Fruit fly (Drosophila melanogaster) whole organism, embryonic: ENCODE data around the gene AstC-R1.

Experiments used
- BtbVII ChIP-seq: fragments of 200-800 bp; sonication (Bioruptor generic); optimal IDR thresholded peaks from 3 replicates; lab custom pipeline; 2017; ENCODE audit warnings: missing biosample characterization, mild to moderate bottlenecking, missing genetic modification characterization
- CG11696 ChIP-seq: fragments of 200-800 bp; sonication (Bioruptor generic); IDR thresholded peaks from 2 replicates; pipeline ENCODE4 v1.3.6; 2022; ENCODE audit warnings: missing biosample characterization, missing genetic modification characterization
- CG14441 ChIP-seq: fragments of 200-800 bp; sonication (Bioruptor generic); IDR thresholded peaks from 2 replicates; pipeline ENCODE4 v1.3.6; 2022; ENCODE audit warnings: missing biosample characterization, missing genetic modification characterization
- CG1529 ChIP-seq: fragments of 200-800 bp; sonication (Bioruptor generic); optimal IDR thresholded peaks from 3 replicates; lab custom pipeline; 2018; ENCODE audit warnings: missing biosample characterization, missing genetic modification characterization
- CG16779 ChIP-seq: fragments of 200-800 bp; sonication (Bioruptor generic); IDR thresholded peaks from 2 replicates; pipeline ENCODE4 v1.3.6; 2022; ENCODE audit warnings: missing biosample characterization, missing genetic modification characterization
- Scr ChIP-seq: fragments of 200-800 bp; sonication (Bioruptor generic); IDR thresholded peaks from 2 replicates; pipeline ENCODE4 v1.3.6; 2022; ENCODE audit warnings: missing biosample characterization, missing genetic modification characterization; ENCODE audit not compliant: partially characterized antibody
- chn ChIP-seq: fragments of 200-800 bp; sonication (Bioruptor generic); optimal IDR thresholded peaks from 2 replicates; lab custom pipeline; 2016; ENCODE audit warnings: missing biosample characterization, missing genetic modification characterization
- en ChIP-seq: fragments of 200-800 bp; sonication (Bioruptor generic); optimal IDR thresholded peaks from 2 replicates; lab custom pipeline; 2016; ENCODE audit warnings: missing biosample characterization, missing genetic modification characterization
- tio ChIP-seq: fragments of 200-800 bp; sonication (Bioruptor generic); optimal IDR thresholded peaks from 2 replicates; lab custom pipeline; 2017; ENCODE audit warnings: missing biosample characterization, missing genetic modification characterization, inconsistent platforms
- usp ChIP-seq: fragments of >200 bp; optimal IDR thresholded peaks from 2 replicates; lab custom pipeline; 2017; ENCODE audit warnings: missing biosample characterization, missing genetic modification characterization
- vfl ChIP-seq: fragments of 200-800 bp; sonication (Bioruptor generic); optimal IDR thresholded peaks from 2 replicates; lab custom pipeline; 2016; ENCODE audit warnings: missing biosample characterization, missing genetic modification characterization

DNA sequence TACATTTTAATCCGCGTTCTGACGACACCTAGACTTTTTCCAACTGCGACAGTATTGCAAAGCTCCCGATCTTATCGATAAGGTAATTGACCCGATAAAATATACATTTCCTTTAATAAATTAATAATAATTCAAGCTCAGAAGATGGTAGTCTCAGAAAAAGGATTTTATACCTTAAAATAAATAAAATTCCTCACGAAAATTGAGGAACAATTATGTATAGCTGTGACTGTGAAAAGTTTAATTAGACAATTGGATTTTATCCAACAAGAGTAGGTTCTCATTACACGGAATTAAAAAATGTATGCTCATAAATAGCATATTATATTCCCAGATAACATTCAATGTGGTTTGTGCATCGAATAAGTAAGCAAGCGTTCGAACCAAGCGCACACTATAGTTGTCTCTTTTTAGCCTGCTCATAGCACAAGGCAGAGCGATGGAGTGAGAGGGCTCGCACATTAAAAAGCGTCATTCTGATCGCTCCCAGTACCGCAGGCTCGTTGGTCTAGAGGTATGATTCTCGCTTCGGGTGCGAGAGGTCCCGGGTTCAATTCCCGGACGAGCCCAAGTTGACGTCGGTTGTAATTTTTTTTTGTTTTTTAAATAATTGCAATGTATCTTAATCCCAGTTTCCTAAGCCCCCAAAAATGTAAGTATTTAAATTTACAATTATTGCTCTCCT lies 58.0 kb downstream of the AstC-R1 start, which contains the start of the genes CG13380 and CG4174:
- TF ChIP-seq BtbVII (GFP tag; lab: Kevin White, UChicago) (no peak), CG1529 (GFP tag; lab: Kevin White, UChicago) (no peak), CG11696 (GFP tag; lab: Robert Waterston, UW) (no peak), CG16779 (GFP tag; lab: Robert Waterston, UW) (0 out of 2 replicates have a peak, but pooled peaks have one; percentile 32), en (GFP tag; lab: Kevin White, UChicago) (no peak), tio (GFP tag; lab: Kevin White, UChicago) (no peak), CG14441 (GFP tag; lab: Robert Waterston, UW) (no peak), chn (GFP tag; lab: Kevin White, UChicago) (no peak), vfl (GFP tag; lab: Kevin White, UChicago) (no peak), Scr (GFP tag; lab: Robert Waterston, UW) (peak; percentile 73), usp (GFP tag; lab: Kevin White, UChicago) (no peak)
